Fruit fly (Drosophila melanogaster): Measurements from ENCODE around the gene CG9692.

dm6 chr3L:16750750-16751149, 46.0 kb downstream of the CG9692 start:
- TF ChIP-seq CTCF (optimal IDR thresholded peaks at IDR 0.05) (no peak), CG8478 (optimal IDR thresholded peaks at IDR 0.05) (no peak)

Measured in S2 (cell line).